Worm (Caenorhabditis elegans): Measurements from ENCODE around the gene C44C10.10.

The C44C10.10 gene

DNA sequence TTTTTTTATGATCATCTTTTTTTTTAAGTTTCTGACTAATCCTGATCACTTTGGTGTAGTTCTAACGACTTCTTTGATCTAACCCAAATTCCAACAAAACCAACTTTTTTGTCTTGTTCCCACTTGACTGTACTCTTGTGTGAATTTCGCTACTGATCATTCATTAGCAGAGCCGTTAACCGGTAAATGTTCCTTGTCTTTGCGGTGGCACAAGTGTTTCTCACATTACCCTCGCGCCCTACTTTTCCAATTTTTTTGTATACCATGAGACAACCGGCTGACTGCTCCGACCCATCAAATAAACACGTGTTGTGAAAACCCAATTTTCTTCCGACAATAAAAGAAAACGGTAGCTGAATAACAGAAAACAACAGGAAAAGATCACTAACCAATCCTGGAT, 42.6 kb downstream of the C44C10.10 start:
- TF ChIP-seq elt-1 (tag; optimal IDR thresholded peaks at IDR 0.05) (no peak), alr-1 (tag; optimal IDR thresholded peaks at IDR 0.05) (no peak), ztf-4 (tag; optimal IDR thresholded peaks at IDR 0.05) (no peak), zag-1 (tag; optimal IDR thresholded peaks at IDR 0.05) (no peak), mbf-1 (tag; optimal IDR thresholded peaks at IDR 0.05) (no peak), F13H6.1 (tag; optimal IDR thresholded peaks at IDR 0.05) (no peak), nhr-12 (tag; optimal IDR thresholded peaks at IDR 0.05) (no peak), aly-2 (tag; optimal IDR thresholded peaks at IDR 0.05) (no peak), ceh-82 (tag; optimal IDR thresholded peaks at IDR 0.05) (no peak)

DNA sequence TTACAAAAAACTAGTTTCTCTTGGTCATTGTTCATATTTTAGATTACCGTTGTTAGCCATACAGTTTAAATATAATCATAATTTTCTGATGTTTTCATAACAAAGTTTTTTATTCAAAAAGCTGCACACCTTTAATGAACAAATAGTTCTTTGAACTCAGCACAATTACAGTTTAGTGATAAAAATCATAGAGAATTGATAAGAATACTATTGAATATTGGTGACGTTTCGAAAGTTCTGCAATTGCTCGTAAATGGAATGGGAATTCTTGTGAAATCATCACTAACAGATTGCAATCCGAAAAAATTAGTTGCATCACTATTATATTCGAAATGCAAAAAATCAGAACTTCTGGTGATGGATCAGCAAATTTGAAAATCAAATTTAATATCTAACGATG, 44.0 kb downstream of the C44C10.10 start:
- no peak for TF ChIP-seq sma-3 (GFP tag; optimal IDR thresholded peaks at IDR 0.05)
- TF ChIP-seq fos-1 (tag; optimal IDR thresholded peaks at IDR 0.05) = peak; percentile 66

DNA sequence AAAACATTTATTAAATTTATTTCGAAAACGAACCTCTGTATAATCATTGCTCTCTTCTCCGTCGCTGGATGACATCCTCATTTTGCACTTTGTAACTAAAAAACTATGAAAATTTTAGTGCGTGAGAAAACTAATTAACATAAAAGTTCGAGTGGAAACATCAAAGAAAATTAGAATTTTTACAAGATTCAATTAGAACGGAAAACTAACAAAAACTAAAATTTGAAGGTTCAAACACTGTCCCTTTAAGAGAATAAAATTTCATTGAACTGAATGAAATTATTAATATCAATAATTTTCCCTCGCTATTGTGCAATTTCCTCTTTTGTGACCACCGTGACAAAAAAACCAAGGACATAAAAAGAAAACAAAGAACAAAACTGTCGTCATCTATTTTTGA, 46.9 kb downstream of the C44C10.10 start, which contains the start of gene D1053.3:
D1053.3 (minus strand) TSS at position 101 of the 400 bp plus-strand sequence.
- TF ChIP-seq unc-62 (GFP tag; optimal IDR thresholded peaks at IDR 0.05) (no peak), lin-13 (GFP tag; optimal IDR thresholded peaks at IDR 0.05) (no peak), ztf-1 (GFP tag; conservative IDR thresholded peaks at IDR 0.05) (no peak), fos-1 (tag; optimal IDR thresholded peaks at IDR 0.05) (no peak), aly-2 (tag; optimal IDR thresholded peaks at IDR 0.05) (no peak), zag-1 (tag; optimal IDR thresholded peaks at IDR 0.05) (no peak), unc-39 (tag; optimal IDR thresholded peaks at IDR 0.05) (no peak), nhr-23 (tag; optimal IDR thresholded peaks at IDR 0.05) (no peak), sma-3 (GFP tag; optimal IDR thresholded peaks at IDR 0.05) (no peak), gmeb-1 (tag; optimal IDR thresholded peaks at IDR 0.05) (no peak), nhr-237 (tag; optimal IDR thresholded peaks at IDR 0.05) (no peak), Y55F3AM.14 (GFP tag; optimal IDR thresholded peaks at IDR 0.05) (no peak), nhr-25 (tag; optimal IDR thresholded peaks at IDR 0.05) (no peak), nhr-6 (tag; optimal IDR thresholded peaks at IDR 0.05) (no peak), nhr-11 (tag; optimal IDR thresholded peaks at IDR 0.05) (no peak)

DNA sequence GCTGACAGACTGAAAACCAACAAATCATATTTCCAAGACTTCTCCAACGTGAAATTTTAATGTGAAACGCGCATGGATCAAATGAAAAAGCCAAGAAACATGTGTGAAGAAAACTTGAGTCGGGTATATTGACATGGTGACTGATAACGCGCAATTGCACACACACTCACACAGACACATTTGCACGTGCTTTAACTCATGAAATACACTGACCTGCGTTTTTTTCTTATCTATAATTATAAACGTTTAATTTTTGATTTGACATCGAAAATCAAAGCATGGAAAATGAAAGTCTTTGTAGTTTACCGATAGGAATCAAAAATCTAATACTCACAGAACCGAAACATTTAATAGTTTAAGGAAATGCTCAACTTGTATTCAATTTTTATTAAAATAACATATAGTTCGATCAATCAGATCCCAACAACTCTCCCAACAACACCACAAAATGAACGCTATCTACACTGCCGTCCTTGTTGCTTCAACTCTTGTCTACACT, 48.5 kb downstream of the C44C10.10 start, which contains the start of gene nspa-9:
nspa-9 (plus strand) TSS at position 449 of the 499 bp plus-strand sequence.
- TF ChIP-seq elt-1 (tag; optimal IDR thresholded peaks at IDR 0.05) (no peak), unc-39 (tag; optimal IDR thresholded peaks at IDR 0.05) (no peak), mab-5 (tag; optimal IDR thresholded peaks at IDR 0.05) (no peak), R02D3.7 (tag; optimal IDR thresholded peaks at IDR 0.05) (no peak), nhr-11 (tag; optimal IDR thresholded peaks at IDR 0.05) (no peak), sma-3 (GFP tag; optimal IDR thresholded peaks at IDR 0.05) (no peak), nhr-129 (tag; optimal IDR thresholded peaks at IDR 0.05) (no peak), sem-4 (tag; optimal IDR thresholded peaks at IDR 0.05) (no peak), ama-1 (optimal IDR thresholded peaks at IDR 0.05) (no peak), sma-9 (GFP tag; optimal IDR thresholded peaks at IDR 0.05) (peak; percentile 77), sma-9 (tag; optimal IDR thresholded peaks at IDR 0.05) (no peak), peb-1 (tag; optimal IDR thresholded peaks at IDR 0.05) (no peak), fos-1 (tag; optimal IDR thresholded peaks at IDR 0.05) (peak; percentile 90), F13H6.1 (tag; optimal IDR thresholded peaks at IDR 0.05) (peak; percentile 39), nhr-12 (tag; optimal IDR thresholded peaks at IDR 0.05) (no peak), nhr-6 (tag; optimal IDR thresholded peaks at IDR 0.05) (no peak), unc-62 (GFP tag; optimal IDR thresholded peaks at IDR 0.05) (no peak), Y55F3AM.14 (GFP tag; optimal IDR thresholded peaks at IDR 0.05) (no peak), crh-2 (tag; optimal IDR thresholded peaks at IDR 0.05) (peak; percentile 45), mdl-1 (tag; optimal IDR thresholded peaks at IDR 0.05) (peak; percentile 39 to 50), aly-2 (tag; optimal IDR thresholded peaks at IDR 0.05) (no peak), ztf-1 (GFP tag; conservative IDR thresholded peaks at IDR 0.05) (no peak), zag-1 (tag; optimal IDR thresholded peaks at IDR 0.05) (no peak), egl-27 (tag; optimal IDR thresholded peaks at IDR 0.05) (no peak), gmeb-1 (tag; optimal IDR thresholded peaks at IDR 0.05) (peak; percentile 31), lin-39 (tag; optimal IDR thresholded peaks at IDR 0.05) (no peak), ztf-4 (tag; optimal IDR thresholded peaks at IDR 0.05) (no peak), lsy-2 (tag; optimal IDR thresholded peaks at IDR 0.05) (no peak)
